Fruit fly (Drosophila melanogaster): ENCODE data around the gene opm.

Gene opm

DNA sequence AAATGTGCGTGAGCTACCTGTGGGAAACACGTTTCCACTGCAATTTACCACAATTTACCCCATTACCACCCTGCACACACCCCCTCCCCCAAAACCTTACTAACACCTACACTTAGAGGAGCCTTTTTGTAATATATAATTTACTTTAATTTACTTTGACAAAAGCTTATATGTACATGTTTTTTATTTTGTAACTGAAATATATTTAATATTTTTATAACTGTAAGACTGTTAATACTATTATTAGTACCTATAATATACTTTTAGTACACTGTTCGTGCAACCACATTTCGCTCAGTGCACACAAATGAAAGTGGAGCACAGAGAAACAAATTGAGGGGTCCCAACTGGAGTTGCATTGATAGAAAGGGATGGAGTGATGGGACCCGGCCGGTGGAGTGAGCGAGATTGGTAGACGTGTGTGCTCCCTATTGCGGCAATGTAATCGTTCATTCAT lies 45.2 kb downstream of the opm start (continued):
- TF ChIP-seq CG6654 (GFP tag; optimal IDR thresholded peaks at IDR 0.05) (peak; percentile 40), lmd (GFP tag; IDR thresholded peaks at IDR 0.05) (peak; percentile 75), wek (GFP tag; optimal IDR thresholded peaks at IDR 0.05) (no peak), scrt (GFP tag; optimal IDR thresholded peaks at IDR 0.05) (peak; percentile 64), zen2 (GFP tag; IDR thresholded peaks at IDR 0.05; ENCODE audit: partially characterized antibody) (no peak), seq (GFP tag; IDR thresholded peaks at IDR 0.05) (peak; percentile 57; the same call in 1 of the 2 replicates), CG7271 (tag; optimal IDR thresholded peaks at IDR 0.05) (peak; percentile 9), CG17568 (GFP tag; optimal IDR thresholded peaks at IDR 0.05) (peak; percentile 27), ato (GFP tag; IDR thresholded peaks at IDR 0.05; ENCODE audit: partially characterized antibody) (no peak), dimm (GFP tag; IDR thresholded peaks at IDR 0.05) (no peak; the same call in 1 of the 2 replicates), HmgD (GFP tag; optimal IDR thresholded peaks at IDR 0.05) (no peak), otp (GFP tag; IDR thresholded peaks at IDR 0.05) (peak; percentile 78; the same call in 2 of the 3 replicates), ara (GFP tag; IDR thresholded peaks at IDR 0.05) (peak; percentile 77), onecut (GFP tag; IDR thresholded peaks at IDR 0.05) (peak; percentile 58), tx (GFP tag; optimal IDR thresholded peaks at IDR 0.05) (no peak), kah (GFP tag; optimal IDR thresholded peaks at IDR 0.05) (peak; percentile 70), Awh (GFP tag; IDR thresholded peaks at IDR 0.05) (peak; percentile 73; the same call in 1 of the 2 replicates), Atf6 (GFP tag; IDR thresholded peaks at IDR 0.05) (peak; percentile 64), Hr3 (GFP tag; optimal IDR thresholded peaks at IDR 0.05) (peak; percentile 88), CG34224 (GFP tag; IDR thresholded peaks at IDR 0.05; ENCODE audit: partially characterized antibody) (no peak), Antp (GFP tag; optimal IDR thresholded peaks at IDR 0.05) (no peak), MESR4 (GFP tag; optimal IDR thresholded peaks at IDR 0.05) (peak; percentile 9), CG12219 (GFP tag; optimal IDR thresholded peaks at IDR 0.05) (peak; percentile 47), Dref (GFP tag; IDR thresholded peaks at IDR 0.05) (no peak), CG10209 (GFP tag; optimal IDR thresholded peaks at IDR 0.05) (peak; percentile 80), croc (GFP tag; conservative IDR thresholded peaks at IDR 0.05) (peak; percentile 89), CG1233 (GFP tag; optimal IDR thresholded peaks at IDR 0.05) (peak; percentile 81), Spps (tag; optimal IDR thresholded peaks at IDR 0.05) (peak; percentile 90), HLH54F (GFP tag; optimal IDR thresholded peaks at IDR 0.05) (no peak), CG32772 (GFP tag; IDR thresholded peaks at IDR 0.05) (peak; percentile 85), Hr51 (GFP tag; optimal IDR thresholded peaks at IDR 0.05) (peak in 1 of 2 experiments; percentile 80), crol (GFP tag; IDR thresholded peaks at IDR 0.05) (peak; percentile 76), Aef1 (GFP tag; IDR thresholded peaks at IDR 0.05) (peak; percentile 27; the same call in 2 of the 3 replicates), Ada2b (GFP tag; IDR thresholded peaks at IDR 0.05) (peak; percentile 39; the same call in 1 of the 2 replicates), MBD-R2 (GFP tag; IDR thresholded peaks at IDR 0.05) (no peak), CG12104 (GFP tag; optimal IDR thresholded peaks at IDR 0.05) (peak; percentile 54), bowl (GFP tag; IDR thresholded peaks at IDR 0.05) (0 out of 2 replicates have a peak, but pooled peaks have one; percentile 9), Rfx (GFP tag; IDR thresholded peaks at IDR 0.05) (no peak; the same call in 1 of the 2 replicates), CG10959 (GFP tag; IDR thresholded peaks at IDR 0.05) (peak; percentile 71), oc (tag; optimal IDR thresholded peaks at IDR 0.05) (peak; percentile 88), CG1024 (GFP tag; IDR thresholded peaks at IDR 0.05) (0 out of 2 replicates have a peak, but pooled peaks have one; percentile 42), CG11093 (GFP tag; IDR thresholded peaks at IDR 0.05) (no peak; the same call in 2 of the 3 replicates), CG13296 (GFP tag; optimal IDR thresholded peaks at IDR 0.05) (no peak), CG4730 (GFP tag; IDR thresholded peaks at IDR 0.05) (peak; percentile 68), cato (GFP tag; optimal IDR thresholded peaks at IDR 0.05; ENCODE audit: borderline replicate concordance) (peak; percentile 25), danr (GFP tag; IDR thresholded peaks at IDR 0.05) (0 out of 2 replicates have a peak, but pooled peaks have one; percentile 23), dm (GFP tag; optimal IDR thresholded peaks at IDR 0.05) (no peak), mam (GFP tag; optimal IDR thresholded peaks at IDR 0.05) (no peak), CG6813 (GFP tag; optimal IDR thresholded peaks at IDR 0.05) (peak; percentile 61), CG5245 (GFP tag; optimal IDR thresholded peaks at IDR 0.05) (peak; percentile 71), h (optimal IDR thresholded peaks at IDR 0.05) (no peak)
